In genomic region chr3L:3778463-3778862, dm6 we compare ENCODE assay signal across 2 fruit fly cellular contexts.
TF ChIP-seq lines count a peak whose summit lies in the region.

No protein-coding gene starts in this region.

TF ChIP-seq in whole organism, embryonic, 481 proteins besides CTCF, POLR2A, EP300 and RAD21 (continued from another document):
- no peak for TF ChIP-seq CG12659 (GFP tag; optimal IDR thresholded peaks at IDR 0.05; lab: Kevin White, UChicago)
- no peak for TF ChIP-seq CG2202 (tag; optimal IDR thresholded peaks at IDR 0.05; lab: Kevin White, UChicago)
- TF ChIP-seq knrl (GFP tag; IDR thresholded peaks at IDR 0.05; lab: Robert Waterston, UW; ENCODE audit: partially characterized antibody): no peak
- no peak for TF ChIP-seq Vsx1 (GFP tag; optimal IDR thresholded peaks at IDR 0.05; lab: Kevin White, UChicago)
- TF ChIP-seq sens (GFP tag; lab: Kevin White, UChicago): peak; percentile 24
- no peak for TF ChIP-seq Ssrp (tag; optimal IDR thresholded peaks at IDR 0.05; lab: Kevin White, UChicago)
- TF ChIP-seq CG11504 (tag; optimal IDR thresholded peaks at IDR 0.05; lab: Kevin White, UChicago): peak; percentile 36
- TF ChIP-seq lola (GFP tag; optimal IDR thresholded peaks at IDR 0.05; lab: Kevin White, UChicago): no peak
- no peak for TF ChIP-seq CG18476 (GFP tag; optimal IDR thresholded peaks at IDR 0.05; lab: Kevin White, UChicago)
- no peak for TF ChIP-seq exex (tag; optimal IDR thresholded peaks at IDR 0.05; lab: Kevin White, UChicago)
- TF ChIP-seq Mad (GFP tag; optimal IDR thresholded peaks at IDR 0.05; lab: Kevin White, UChicago): no peak
- TF ChIP-seq D19A (tag; optimal IDR thresholded peaks at IDR 0.05; lab: Kevin White, UChicago): no peak
- no peak for TF ChIP-seq CG4328 (GFP tag; optimal IDR thresholded peaks at IDR 0.05; lab: Kevin White, UChicago)
- TF ChIP-seq lilli (GFP tag; optimal IDR thresholded peaks at IDR 0.05; lab: Kevin White, UChicago): no peak
- no peak for TF ChIP-seq CG13287 (GFP tag; IDR thresholded peaks at IDR 0.05; lab: Robert Waterston, UW; ENCODE audit: partially characterized antibody)
- no peak for TF ChIP-seq vnd (GFP tag; IDR thresholded peaks at IDR 0.05; lab: Robert Waterston, UW; ENCODE audit: partially characterized antibody)
- peak; percentile 45 for TF ChIP-seq lbe (GFP tag; optimal IDR thresholded peaks at IDR 0.05; lab: Kevin White, UChicago)
- no peak for TF ChIP-seq CG10462 (GFP tag; optimal IDR thresholded peaks at IDR 0.05; lab: Kevin White, UChicago)
- no peak for TF ChIP-seq CG14050 (GFP tag; IDR thresholded peaks at IDR 0.05; lab: Robert Waterston, UW)
- peak; percentile 9 for TF ChIP-seq lab (GFP tag; optimal IDR thresholded peaks at IDR 0.05; lab: Kevin White, UChicago)
- no peak for TF ChIP-seq Hr39 (optimal IDR thresholded peaks at IDR 0.05; lab: Kevin White, UChicago)

TF ChIP-seq in whole organism, prepupa, 60 proteins besides CTCF, POLR2A, EP300 and RAD21 (continued from another document):
- TF ChIP-seq topi (GFP tag; optimal IDR thresholded peaks at IDR 0.05; lab: Kevin White, UChicago): peak; percentile 69
- TF ChIP-seq cyc (GFP tag; optimal IDR thresholded peaks at IDR 0.05; lab: Kevin White, UChicago): peak; percentile 20
- no peak for TF ChIP-seq Gug (GFP tag; IDR thresholded peaks at IDR 0.05; lab: Robert Waterston, UW)
- TF ChIP-seq eg (GFP tag; IDR thresholded peaks at IDR 0.05; lab: Robert Waterston, UW): 0 out of 3 replicates have a peak, but pooled peaks have one; percentile 15
- TF ChIP-seq CG11902 (GFP tag; optimal IDR thresholded peaks at IDR 0.05; lab: Kevin White, UChicago): no peak
- TF ChIP-seq ss (GFP tag; optimal IDR thresholded peaks at IDR 0.05; lab: Kevin White, UChicago): no peak
- peak; percentile 34 for TF ChIP-seq CG34406 (GFP tag; optimal IDR thresholded peaks at IDR 0.05; lab: Kevin White, UChicago)
- no peak for TF ChIP-seq spab (GFP tag; optimal IDR thresholded peaks at IDR 0.05; lab: Kevin White, UChicago)
- TF ChIP-seq OdsH (GFP tag; optimal IDR thresholded peaks at IDR 0.05; lab: Kevin White, UChicago): peak; percentile 16
- TF ChIP-seq CG6163 (GFP tag; IDR thresholded peaks at IDR 0.05; lab: Robert Waterston, UW): 0 out of 3 replicates have a peak, but pooled peaks have one; percentile 21
- TF ChIP-seq Blimp-1 (GFP tag; optimal IDR thresholded peaks at IDR 0.05; lab: Kevin White, UChicago): no peak
